Worm (Caenorhabditis elegans): Measurements from ENCODE around the gene R09F10.3.

Gene R09F10.3

ce11 chrX:8262734-8263133 lies 31.7 kb upstream of the R09F10.3 start:
- TF ChIP-seq hlh-30 (tag; optimal IDR thresholded peaks at IDR 0.05; ENCODE audit: insufficient read depth) (peak; percentile 55), D1046.2 (GFP tag; IDR thresholded peaks at IDR 0.05) (0 out of 2 replicates have a peak, but pooled peaks have one; percentile 55), daf-8 (GFP tag; IDR thresholded peaks at IDR 0.05) (no peak), ceh-20 (GFP tag; IDR thresholded peaks at IDR 0.05) (0 out of 2 replicates have a peak, but pooled peaks have one; percentile 42)

- TF ChIP-seq unc-130 (GFP tag; optimal IDR thresholded peaks at IDR 0.05), result no peak
- no peak for TF ChIP-seq ceh-32 (tag; optimal IDR thresholded peaks at IDR 0.05; ENCODE audit: poor library complexity)
- no peak for TF ChIP-seq ama-1 (optimal IDR thresholded peaks at IDR 0.05)
- TF ChIP-seq lin-29 (GFP tag; IDR thresholded peaks at IDR 0.05), result no peak
- TF ChIP-seq tra-1 (GFP tag; IDR thresholded peaks at IDR 0.05), result no peak
- TF ChIP-seq mep-1 (tag; optimal IDR thresholded peaks at IDR 0.05), result no peak
These were observed 26.3 kb upstream of the R09F10.3 start for ce11 chrX:8268083-8268482.

- TF ChIP-seq unc-62 (GFP tag; optimal IDR thresholded peaks at IDR 0.05 in 1 of 2) (peak in 1 of 2 experiments; percentile 58), unc-62 (tag; optimal IDR thresholded peaks at IDR 0.05) (no peak), hlh-11 (tag; optimal IDR thresholded peaks at IDR 0.05) (no peak)
These were observed 23.4 kb upstream of the R09F10.3 start, which contains the start of gene cutl-29 for ce11 chrX:8270971-8271553. Gene cutl-29 (minus strand): TSS chrX:8271021.

- TF ChIP-seq T26A8.4 (GFP tag; IDR thresholded peaks at IDR 0.05) (no peak), rbr-2 (tag; optimal IDR thresholded peaks at IDR 0.05) (no peak), snpc-4 (tag; optimal IDR thresholded peaks at IDR 0.05) (no peak), dpl-1 (GFP tag; optimal IDR thresholded peaks at IDR 0.05) (no peak), fkh-10 (GFP tag; optimal IDR thresholded peaks at IDR 0.05) (no peak), Y75B8A.6 (GFP tag; IDR thresholded peaks at IDR 0.05) (no peak), lin-15B (tag; optimal IDR thresholded peaks at IDR 0.05) (no peak), mdl-1 (tag; optimal IDR thresholded peaks at IDR 0.05) (no peak), spr-1 (tag; optimal IDR thresholded peaks at IDR 0.05) (no peak), dmd-8 (GFP tag; IDR thresholded peaks at IDR 0.05) (no peak), nhr-10 (tag; optimal IDR thresholded peaks at IDR 0.05) (no peak), vab-7 (GFP tag; IDR thresholded peaks at IDR 0.05) (no peak), lin-1 (GFP tag; IDR thresholded peaks at IDR 0.05) (no peak), nhr-102 (tag; optimal IDR thresholded peaks at IDR 0.05) (no peak), aly-2 (tag; optimal IDR thresholded peaks at IDR 0.05) (no peak), D1046.2 (GFP tag; IDR thresholded peaks at IDR 0.05) (no peak), mep-1 (tag; optimal IDR thresholded peaks at IDR 0.05) (no peak)
These were observed 20.9 kb upstream of the R09F10.3 start for ce11 chrX:8273496-8273895.

ce11 chrX:8274869-8275268 lies 19.6 kb upstream of the R09F10.3 start, which contains the start of gene ksr-1:
Gene ksr-1 (plus strand): TSS chrX:8275169.
- TF ChIP-seq zfp-3 (GFP tag; conservative IDR thresholded peaks at IDR 0.05) (no peak), hmg-1.1 (GFP tag; IDR thresholded peaks at IDR 0.05) (no peak), jun-1 (tag; optimal IDR thresholded peaks at IDR 0.05) (no peak), set-16 (GFP tag; IDR thresholded peaks at IDR 0.05) (no peak), ceh-44 (GFP tag; IDR thresholded peaks at IDR 0.05) (no peak), egl-27 (tag; optimal IDR thresholded peaks at IDR 0.05) (no peak), madf-5 (GFP tag; IDR thresholded peaks at IDR 0.05) (no peak), rbr-2 (tag; optimal IDR thresholded peaks at IDR 0.05) (no peak), ceh-82 (tag; optimal IDR thresholded peaks at IDR 0.05) (no peak)

Measured in whole organism, L4 larva.